Worm (Caenorhabditis elegans) whole organism, L1 larva: ENCODE results near the gene R10E4.7.

Experiments used
- C04F5.9 ChIP-seq: sonication (generic microtip); optimal IDR thresholded peaks from 2 replicates; lab custom pipeline; 2016; ENCODE audit warnings: missing genetic modification characterization, missing compliant biosample characterization
- C16A3.4 ChIP-seq: fragments of 150-350 bp; optimal IDR thresholded peaks from 2 replicates; lab custom pipeline; 2014; ENCODE audit warnings: missing biosample characterization, missing genetic modification characterization
- C34B4.2 ChIP-seq: sonication (generic microtip); optimal IDR thresholded peaks from 2 replicates; lab custom pipeline; 2017; ENCODE audit warnings: mild to moderate bottlenecking, missing genetic modification characterization, missing compliant biosample characterization
- aly-2 ChIP-seq: fragments of 150-350 bp; optimal IDR thresholded peaks from 2 replicates; lab custom pipeline; 2014; ENCODE audit warnings: missing biosample characterization, missing genetic modification characterization
- ama-1 ChIP-seq: fragments of 150-350 bp; optimal IDR thresholded peaks from 2 replicates; lab custom pipeline; 2014
- blmp-1 ChIP-seq: fragments of 150-350 bp; optimal IDR thresholded peaks from 2 replicates; lab custom pipeline; 2014; ENCODE audit warnings: missing biosample characterization, missing genetic modification characterization
- ceh-63 ChIP-seq: fragments of 200-800 bp; sonication (Bioruptor generic); optimal IDR thresholded peaks from 2 replicates; lab custom pipeline; 2018; ENCODE audit warnings: mild to moderate bottlenecking, missing genetic modification characterization, missing compliant biosample characterization
- ceh-82 ChIP-seq, 3 experiments: fragments of 150-350 bp in 1 of 3; sonication (generic microtip) in 2 of 3; optimal IDR thresholded peaks; 2 replicates each; lab custom pipeline; 2014 to 2017; ENCODE audit warnings: missing biosample characterization in 3 of 3, missing genetic modification characterization in 3 of 3
- ceh-90 ChIP-seq: sonication (generic microtip); optimal IDR thresholded peaks from 2 replicates; lab custom pipeline; 2016; ENCODE audit warnings: missing genetic modification characterization, missing compliant biosample characterization
- dpl-1 ChIP-seq, 3 experiments: fragments of 150-350 bp in 2 of 3; sonication (generic microtip) in 1 of 3; optimal IDR thresholded peaks; 2 replicates each; lab custom pipeline; 2014 to 2017; ENCODE audit warnings: missing biosample characterization in 3 of 3, missing genetic modification characterization in 3 of 3, missing genetic modification reagents in 3 of 3
- efl-1 ChIP-seq, 4 experiments: fragments of 150-350 bp; optimal IDR thresholded peaks in 3 of 4; peaks in 1 of 4; 1 replicate in 1 of 4; 2 replicates in 3 of 4; lab custom pipeline; 2014; ENCODE audit warnings: missing biosample characterization in 2 of 4, missing genetic modification characterization in 2 of 4, missing genetic modification reagents in 2 of 4
- efl-3 ChIP-seq: fragments of 200-800 bp; sonication (Bioruptor generic); optimal IDR thresholded peaks from 2 replicates; lab custom pipeline; 2018; ENCODE audit warnings: mild to moderate bottlenecking, missing genetic modification characterization, missing compliant biosample characterization
- egl-27 ChIP-seq, 2 experiments: fragments of 150-350 bp in 1 of 2; sonication (generic microtip); optimal IDR thresholded peaks; 3 replicates each; lab custom pipeline; 2017 to 2018; ENCODE audit warnings: missing biosample characterization in 2 of 2, missing genetic modification characterization in 2 of 2, missing genetic modification reagents in 2 of 2
- fkh-8 ChIP-seq: sonication (generic microtip); optimal IDR thresholded peaks from 2 replicates; lab custom pipeline; 2016; ENCODE audit warnings: mild to moderate bottlenecking, missing genetic modification characterization, missing compliant biosample characterization
- hlh-17 ChIP-seq: fragments of 200-800 bp; sonication (Bioruptor generic); optimal IDR thresholded peaks from 2 replicates; lab custom pipeline; 2018; ENCODE audit warnings: missing genetic modification characterization, mild to moderate bottlenecking, missing compliant biosample characterization, moderate library complexity, borderline replicate concordance
- isw-1 ChIP-seq: fragments of 200-800 bp; sonication (Bioruptor generic); IDR thresholded peaks from 2 replicates; pipeline ENCODE4 v1.3.6; 2022; ENCODE audit warnings: missing genetic modification characterization, missing compliant biosample characterization
- jun-1 ChIP-seq: fragments of 150-350 bp; optimal IDR thresholded peaks from 2 replicates; lab custom pipeline; 2014; ENCODE audit warnings: missing biosample characterization, missing genetic modification reagents, missing genetic modification characterization
- lin-13 ChIP-seq: fragments of 150-350 bp; optimal IDR thresholded peaks from 2 replicates; lab custom pipeline; 2014; ENCODE audit warnings: missing biosample characterization, missing genetic modification reagents, missing genetic modification characterization
- lin-14 ChIP-seq: fragments of 200-800 bp; sonication (Bioruptor generic); optimal IDR thresholded peaks from 2 replicates; lab custom pipeline; 2018; ENCODE audit warnings: mild to moderate bottlenecking, missing genetic modification characterization, moderate library complexity, missing compliant biosample characterization
- lin-35 ChIP-seq, 2 experiments: fragments of 150-350 bp; optimal IDR thresholded peaks; 2 replicates each; lab custom pipeline; 2014; ENCODE audit warnings: missing biosample characterization in 2 of 2, missing genetic modification characterization in 2 of 2, missing genetic modification reagents in 2 of 2
- lir-3 ChIP-seq: sonication (generic microtip); optimal IDR thresholded peaks from 2 replicates; lab custom pipeline; 2016; ENCODE audit warnings: mild to moderate bottlenecking, missing genetic modification characterization, moderate library complexity, missing compliant biosample characterization; ENCODE audit not compliant: poor library complexity
- lsy-2 ChIP-seq, 2 experiments: fragments of 150-350 bp; optimal IDR thresholded peaks; 2 replicates each; lab custom pipeline; 2014; ENCODE audit warnings: missing biosample characterization in 2 of 2, missing genetic modification characterization in 2 of 2
- mdl-1 ChIP-seq, 2 experiments: fragments of 150-350 bp; optimal IDR thresholded peaks; 2 replicates each; lab custom pipeline; 2014 to 2017; ENCODE audit warnings: missing biosample characterization in 2 of 2, missing genetic modification characterization in 2 of 2, inconsistent platforms in 1 of 2
- nhr-11 ChIP-seq: fragments of 150-350 bp; optimal IDR thresholded peaks from 2 replicates; lab custom pipeline; 2014; ENCODE audit warnings: missing biosample characterization, missing genetic modification characterization
- nhr-12 ChIP-seq: sonication (generic microtip); optimal IDR thresholded peaks from 2 replicates; lab custom pipeline; 2017; ENCODE audit warnings: missing biosample characterization, missing genetic modification characterization
- nhr-19 ChIP-seq: fragments of 200-800 bp; sonication (Bioruptor generic); conservative IDR thresholded peaks from 2 replicates; pipeline ENCODE4 v1.3.6; 2022; ENCODE audit warnings: missing genetic modification characterization, missing compliant biosample characterization
- nhr-47 ChIP-seq: sonication (generic microtip); optimal IDR thresholded peaks from 2 replicates; lab custom pipeline; 2016; ENCODE audit warnings: mild to moderate bottlenecking, missing genetic modification characterization, moderate library complexity, missing compliant biosample characterization
- nhr-71 ChIP-seq: sonication (generic microtip); optimal IDR thresholded peaks from 2 replicates; lab custom pipeline; 2016; ENCODE audit warnings: mild to moderate bottlenecking, missing genetic modification characterization, moderate library complexity, missing compliant biosample characterization
- nhr-76 ChIP-seq: sonication (generic microtip); optimal IDR thresholded peaks from 2 replicates; lab custom pipeline; 2017; ENCODE audit warnings: missing biosample characterization, missing genetic modification characterization
- pag-3 ChIP-seq: sonication (generic microtip); optimal IDR thresholded peaks from 2 replicates; lab custom pipeline; 2017; ENCODE audit warnings: missing genetic modification characterization, mild to moderate bottlenecking, missing compliant biosample characterization, antibody characterized with exemption, borderline replicate concordance; ENCODE audit not compliant: insufficient read depth
- pax-3 ChIP-seq: fragments of 200-800 bp; sonication (Bioruptor generic); optimal IDR thresholded peaks from 2 replicates; lab custom pipeline; 2018; ENCODE audit warnings: mild to moderate bottlenecking, missing genetic modification characterization, moderate library complexity, missing compliant biosample characterization
- rnt-1 ChIP-seq: sonication (generic microtip); optimal IDR thresholded peaks from 2 replicates; lab custom pipeline; 2016; ENCODE audit warnings: mild to moderate bottlenecking, missing genetic modification characterization, moderate library complexity, missing compliant biosample characterization
- skn-1 ChIP-seq: fragments of 150-350 bp; optimal IDR thresholded peaks from 2 replicates; lab custom pipeline; 2014; ENCODE audit warnings: missing biosample characterization, missing genetic modification characterization
- snu-23 ChIP-seq: sonication (generic microtip); optimal IDR thresholded peaks from 2 replicates; lab custom pipeline; 2016; ENCODE audit warnings: missing genetic modification characterization, missing compliant biosample characterization
- sox-4 ChIP-seq: sonication (generic microtip); optimal IDR thresholded peaks from 2 replicates; lab custom pipeline; 2016; ENCODE audit warnings: missing genetic modification characterization, missing compliant biosample characterization
- sup-37 ChIP-seq: fragments of 200-800 bp; sonication (Bioruptor generic); optimal IDR thresholded peaks from 2 replicates; lab custom pipeline; 2018; ENCODE audit warnings: mild to moderate bottlenecking, missing genetic modification characterization, missing compliant biosample characterization
- swsn-7 ChIP-seq: sonication (generic microtip); optimal IDR thresholded peaks from 2 replicates; lab custom pipeline; 2016; ENCODE audit warnings: missing genetic modification characterization, missing compliant biosample characterization
- tbx-2 ChIP-seq: sonication (generic microtip); optimal IDR thresholded peaks from 2 replicates; lab custom pipeline; 2016; ENCODE audit warnings: missing genetic modification characterization, missing compliant biosample characterization
- tlp-1 ChIP-seq: fragments of 150-350 bp; optimal IDR thresholded peaks from 2 replicates; lab custom pipeline; 2014; ENCODE audit warnings: missing biosample characterization, missing genetic modification characterization
- unc-130 ChIP-seq: fragments of 150-350 bp; optimal IDR thresholded peaks from 2 replicates; lab custom pipeline; 2017; ENCODE audit warnings: missing biosample characterization, missing genetic modification characterization, inconsistent platforms
- unc-30 ChIP-seq: sonication (generic microtip); optimal IDR thresholded peaks from 2 replicates; lab custom pipeline; 2017; ENCODE audit warnings: missing biosample characterization, missing genetic modification characterization
- unc-86 ChIP-seq: sonication (generic microtip); optimal IDR thresholded peaks from 2 replicates; lab custom pipeline; 2016; ENCODE audit warnings: missing genetic modification characterization, missing compliant biosample characterization
- unc-98 ChIP-seq: fragments of 200-800 bp; sonication (Bioruptor generic); IDR thresholded peaks from 2 replicates; pipeline ENCODE4 v1.3.6; 2022; ENCODE audit warnings: missing genetic modification characterization, missing compliant biosample characterization
- vab-15 ChIP-seq: sonication (generic microtip); optimal IDR thresholded peaks from 2 replicates; lab custom pipeline; 2017; ENCODE audit warnings: missing genotype, mild to moderate bottlenecking, missing genetic modification characterization, missing compliant biosample characterization
- xbp-1 ChIP-seq: sonication (generic microtip); optimal IDR thresholded peaks from 2 replicates; lab custom pipeline; 2016; ENCODE audit warnings: missing genetic modification characterization, missing compliant biosample characterization
- zag-1 ChIP-seq: fragments of 150-350 bp; optimal IDR thresholded peaks from 2 replicates; lab custom pipeline; 2014; ENCODE audit warnings: missing biosample characterization, missing genetic modification characterization
- ztf-11 ChIP-seq, 2 experiments: sonication (generic microtip); optimal IDR thresholded peaks; 2 replicates each; lab custom pipeline; 2016 to 2017; ENCODE audit warnings: missing genetic modification characterization in 2 of 2, missing biosample characterization in 1 of 2, missing compliant biosample characterization in 1 of 2
- ztf-4 ChIP-seq: fragments of 150-350 bp; optimal IDR thresholded peaks from 2 replicates; lab custom pipeline; 2014; ENCODE audit warnings: missing biosample characterization, missing genetic modification characterization

Gene R10E4.7

ce11 chrIII:4332543-4333042, 38.0 kb downstream of the R10E4.7 start, which contains the start of gene cdk-12 (continued):
- TF ChIP-seq unc-86 (tag; lab: Kevin White, UChicago) (no peak), sox-4 (tag; lab: Kevin White, UChicago) (no peak), nhr-47 (tag; lab: Kevin White, UChicago) (peak; percentile 51), unc-130 (no peak), rnt-1 (peak; percentile 70), aly-2 (tag; lab: Kevin White, UChicago) (no peak), ama-1 (no peak), ceh-90 (no peak), lir-3 (tag; lab: Kevin White, UChicago) (no peak), sup-37 (no peak), nhr-12 (tag; lab: Kevin White, UChicago) (no peak), nhr-19 (peak; percentile 29), tbx-2 (tag; lab: Kevin White, UChicago) (peak; percentile 28), skn-1 (peak; percentile 66), C16A3.4 (tag; lab: Kevin White, UChicago) (peak; percentile 35), nhr-76 (tag; lab: Kevin White, UChicago) (no peak), zag-1 (tag; lab: Kevin White, UChicago) (no peak), lsy-2 (tag; optimal IDR thresholded peaks at IDR 0.05; lab: Kevin White, UChicago) (peak; percentile 62 to 72), C34B4.2 (tag; lab: Kevin White, UChicago) (no peak), jun-1 (no peak), tlp-1 (tag; lab: Kevin White, UChicago) (no peak), pag-3 (tag; lab: Kevin White, UChicago) (peak; percentile 69), C04F5.9 (no peak), snu-23 (GFP tag; lab: Kevin White, UChicago) (peak; percentile 60), ceh-82 (tag; optimal IDR thresholded peaks at IDR 0.05; lab: Kevin White, UChicago) (peak in 1 of 3 experiments; percentile 56), dpl-1 (GFP tag; optimal IDR thresholded peaks at IDR 0.05; lab: Kevin White, UChicago) (peak; percentile 34 to 62 (median 36)), unc-30 (tag; lab: Kevin White, UChicago) (no peak), hlh-17 (no peak), efl-3 (GFP tag; lab: Kevin White, UChicago) (no peak), swsn-7 (tag; lab: Kevin White, UChicago) (peak; percentile 52), mdl-1 (tag; optimal IDR thresholded peaks at IDR 0.05; lab: Kevin White, UChicago) (peak in 1 of 2 experiments; percentile 34)

ce11 chrIII:4335614-4336013, 41.0 kb downstream of the R10E4.7 start:
- TF ChIP-seq pag-3 (tag; lab: Kevin White, UChicago) (no peak), blmp-1 (tag; lab: Kevin White, UChicago) (peak; percentile 7), fkh-8 (tag; lab: Kevin White, UChicago) (peak; percentile 66), egl-27 (tag; optimal IDR thresholded peaks at IDR 0.05; lab: Kevin White, UChicago) (no peak), lsy-2 (tag; optimal IDR thresholded peaks at IDR 0.05; lab: Kevin White, UChicago) (peak in 1 of 2 experiments; percentile 46), rnt-1 (no peak), xbp-1 (peak; percentile 9), pax-3 (tag; lab: Kevin White, UChicago) (no peak), unc-86 (tag; lab: Kevin White, UChicago) (peak; percentile 40), swsn-7 (tag; lab: Kevin White, UChicago) (peak; percentile 31), lin-14 (GFP tag; lab: Kevin White, UChicago) (peak; percentile 86), tbx-2 (tag; lab: Kevin White, UChicago) (no peak), nhr-11 (tag; lab: Kevin White, UChicago) (no peak), nhr-71 (tag; lab: Kevin White, UChicago) (peak; percentile 34), lin-13 (GFP tag; lab: Kevin White, UChicago) (no peak), unc-98 (GFP tag; lab: Robert Waterston, UW) (no peak), tlp-1 (tag; lab: Kevin White, UChicago) (no peak), ceh-82 (tag; optimal IDR thresholded peaks at IDR 0.05; lab: Kevin White, UChicago) (peak in 2 of 3 experiments; percentile 36 to 41), hlh-17 (no peak), lin-35 (GFP tag; optimal IDR thresholded peaks at IDR 0.05; lab: Kevin White, UChicago) (peak in 1 of 2 experiments; percentile 37), isw-1 (GFP tag; lab: Robert Waterston, UW) (peak; percentile 39; the same call in 1 of the 2 replicates), dpl-1 (GFP tag; optimal IDR thresholded peaks at IDR 0.05; lab: Kevin White, UChicago) (peak in 1 of 3 experiments; percentile 8), efl-1 (optimal IDR thresholded peaks at IDR 0.05; lab: Kevin White, UChicago) (peak in 1 of 2 experiments; percentile 48), efl-1 (GFP tag; optimal IDR thresholded peaks at IDR 0.05 in 1 of 2; lab: Kevin White, UChicago) (peak; percentile 19 to 24), jun-1 (peak; percentile 41), skn-1 (no peak), snu-23 (GFP tag; lab: Kevin White, UChicago) (peak; percentile 25), ceh-90 (no peak), ceh-63 (GFP tag; lab: Kevin White, UChicago) (no peak), nhr-47 (tag; lab: Kevin White, UChicago) (peak; percentile 40), ztf-4 (tag; lab: Kevin White, UChicago) (no peak), ztf-11 (tag; optimal IDR thresholded peaks at IDR 0.05; lab: Kevin White, UChicago) (peak in 1 of 2 experiments; percentile 25), vab-15 (tag; lab: Kevin White, UChicago) (no peak)
